Fruit fly (Drosophila melanogaster) whole organism, pupa: Measurements from ENCODE around the gene Gr22f.

ENCODE experiments used
- CG10348 ChIP-seq: fragments of 200-800 bp; sonication (Bioruptor generic); IDR thresholded peaks from 2 replicates; pipeline ENCODE4 v1.3.6; 2022; ENCODE audit warnings: missing biosample characterization, missing genetic modification characterization
- CG12605 ChIP-seq: fragments of 200-800 bp; sonication (Bioruptor generic); IDR thresholded peaks from 2 replicates; pipeline ENCODE4 v1.3.6; 2022; ENCODE audit warnings: missing biosample characterization, missing genetic modification characterization
- CG34367 ChIP-seq: fragments of 200-800 bp; sonication (Bioruptor generic); optimal IDR thresholded peaks from 2 replicates; lab custom pipeline; 2018; ENCODE audit warnings: missing biosample characterization, mild to moderate bottlenecking, missing genetic modification characterization
- CG8301 ChIP-seq: fragments of 200-800 bp; sonication (Bioruptor generic); optimal IDR thresholded peaks from 2 replicates; lab custom pipeline; 2018; ENCODE audit warnings: missing biosample characterization, mild to moderate bottlenecking, missing genetic modification characterization
- CG9948 ChIP-seq: fragments of 200-800 bp; sonication (Bioruptor generic); optimal IDR thresholded peaks from 2 replicates; lab custom pipeline; 2018; ENCODE audit warnings: missing biosample characterization, mild to moderate bottlenecking, missing genetic modification characterization, moderate library complexity
- D1 ChIP-seq: fragments of 200-800 bp; sonication (Bioruptor generic); optimal IDR thresholded peaks from 2 replicates; lab custom pipeline; 2018; ENCODE audit warnings: missing biosample characterization, mild to moderate bottlenecking, missing genetic modification characterization, moderate library complexity
- EcR ChIP-seq: fragments of 200-800 bp; sonication (Bioruptor generic); optimal IDR thresholded peaks from 3 replicates; lab custom pipeline; 2019; ENCODE audit warnings: missing biosample characterization, missing genetic modification characterization, mild to moderate bottlenecking, moderate library complexity, missing genetic modification reagents
- gl ChIP-seq: fragments of 200-800 bp; sonication (Bioruptor generic); optimal IDR thresholded peaks from 2 replicates; lab custom pipeline; 2018; ENCODE audit warnings: missing biosample characterization, mild to moderate bottlenecking, missing genetic modification characterization
- rn ChIP-seq: fragments of 200-800 bp; sonication (Bioruptor generic); IDR thresholded peaks from 2 replicates; pipeline ENCODE4 v1.3.6; 2022; ENCODE audit warnings: missing biosample characterization, missing genetic modification characterization

DNA sequence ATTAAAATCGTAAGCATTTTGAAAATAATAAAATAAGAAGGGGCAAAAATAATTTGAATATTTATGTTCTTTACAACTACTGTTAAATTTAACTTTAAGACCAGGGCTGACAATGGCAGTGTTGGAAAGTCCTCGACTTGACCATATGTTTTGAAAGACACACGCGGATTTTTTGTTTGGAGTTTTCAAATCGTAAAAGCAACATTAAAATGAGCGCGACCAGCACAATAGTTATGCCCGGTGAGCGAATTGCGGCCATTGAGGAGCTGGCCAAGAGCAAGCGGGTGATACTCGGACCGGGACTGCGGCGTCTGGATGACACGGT lies 27.7 kb downstream of the Gr22f start, which contains the start of gene Rrp40:
- TF ChIP-seq CG8301 (tag; lab: Kevin White, UChicago) (no peak), CG9948 (tag; lab: Kevin White, UChicago) (no peak), CG10348 (GFP tag; lab: Robert Waterston, UW) (no peak), CG12605 (GFP tag; lab: Robert Waterston, UW) (no peak), rn (GFP tag; lab: Robert Waterston, UW) (no peak), CG34367 (tag; lab: Kevin White, UChicago) (no peak), gl (tag; lab: Kevin White, UChicago) (no peak), EcR (GFP tag; lab: Kevin White, UChicago) (no peak), D1 (tag; lab: Kevin White, UChicago) (no peak)
